Fruit fly (Drosophila melanogaster) whole organism, wandering third instar larva: ENCODE results near the gene Jon74E.
A peak's percentile ranks its signal among the peaks of the same experiment; 100 is the strongest.

Experiments
- Abd-B ChIP-seq: fragments of >200 bp; optimal IDR thresholded peaks from 2 replicates; lab custom pipeline; 2017; ENCODE audit warnings: missing biosample characterization, missing genetic modification characterization
- CG32264 ChIP-seq: fragments of 200-800 bp; sonication (Bioruptor generic); optimal IDR thresholded peaks from 2 replicates; lab custom pipeline; 2016; ENCODE audit warnings: missing biosample characterization, missing genetic modification characterization
- CG9705 ChIP-seq: fragments of 200-800 bp; sonication (Bioruptor generic); optimal IDR thresholded peaks from 2 replicates; lab custom pipeline; 2018; ENCODE audit warnings: missing biosample characterization, mild to moderate bottlenecking, missing genetic modification characterization
- CrebA ChIP-seq: fragments of 200-800 bp; sonication (Bioruptor generic); optimal IDR thresholded peaks from 2 replicates; lab custom pipeline; 2016; ENCODE audit warnings: missing biosample characterization, mild to moderate bottlenecking, missing genetic modification characterization, borderline replicate concordance
- Dfd ChIP-seq: fragments of >200 bp; optimal IDR thresholded peaks from 2 replicates; lab custom pipeline; 2017; ENCODE audit warnings: missing biosample characterization, missing genetic modification characterization
- Dif ChIP-seq: fragments of 200-275, 200-300 bp; sonication (Bioruptor generic); optimal IDR thresholded peaks from 2 replicates; lab custom pipeline; 2018; ENCODE audit warnings: missing biosample characterization, missing genetic modification characterization; ENCODE audit not compliant: partially characterized antibody
- GATAd ChIP-seq: sonication (Bioruptor generic); optimal IDR thresholded peaks from 2 replicates; lab custom pipeline; 2016; ENCODE audit warnings: missing biosample characterization, missing genetic modification characterization
- HLH106 ChIP-seq: fragments of 200-800 bp; optimal IDR thresholded peaks from 3 replicates; lab custom pipeline; 2019; ENCODE audit warnings: missing biosample characterization, mild to moderate bottlenecking, missing genetic modification characterization, moderate library complexity
- Hnf4 ChIP-seq: fragments of 200-800 bp; sonication (Bioruptor generic); optimal IDR thresholded peaks from 2 replicates; lab custom pipeline; 2016; ENCODE audit warnings: missing biosample characterization, mild to moderate bottlenecking, missing genetic modification characterization
- Hr78 ChIP-seq: fragments of >200 bp; optimal IDR thresholded peaks from 2 replicates; lab custom pipeline; 2017; ENCODE audit warnings: missing biosample characterization, missing genetic modification characterization
- Hr83 ChIP-seq: fragments of 200-300 bp; sonication (Bioruptor generic); optimal IDR thresholded peaks from 2 replicates; lab custom pipeline; 2016; ENCODE audit warnings: missing biosample characterization, mild to moderate bottlenecking, missing genetic modification characterization, moderate library complexity; ENCODE audit not compliant: poor library complexity, severe bottlenecking
- Jra ChIP-seq: sonication (Bioruptor generic); optimal IDR thresholded peaks from 2 replicates; lab custom pipeline; 2016; ENCODE audit warnings: missing biosample characterization, missing genetic modification characterization
- Mio ChIP-seq: sonication (Bioruptor generic); optimal IDR thresholded peaks from 2 replicates; lab custom pipeline; 2016; ENCODE audit warnings: missing biosample characterization, missing genetic modification characterization
- Myc ChIP-seq: fragments of >200 bp; optimal IDR thresholded peaks from 2 replicates; lab custom pipeline; 2017
- N ChIP-seq: fragments of >200 bp; optimal IDR thresholded peaks from 2 replicates; lab custom pipeline; 2018; ENCODE audit warnings: missing biosample characterization, missing external identifiers, missing genetic modification characterization
- OdsH ChIP-seq: fragments of 200-800 bp; sonication (Bioruptor generic); optimal IDR thresholded peaks from 2 replicates; lab custom pipeline; 2016; ENCODE audit warnings: missing biosample characterization, mild to moderate bottlenecking, missing genetic modification characterization
- Rel ChIP-seq, 2 experiments: fragments of 200-800 bp; sonication (Bioruptor generic) in 1 of 2; optimal IDR thresholded peaks; 2 replicates in 1 of 2; 3 replicates in 1 of 2; lab custom pipeline; 2016 to 2019; ENCODE audit warnings: mild to moderate bottlenecking in 2 of 2, missing biosample characterization in 2 of 2, missing genetic modification characterization in 2 of 2, moderate library complexity in 1 of 2
- Sp1 ChIP-seq: fragments of 200-800 bp; sonication (Bioruptor generic); optimal IDR thresholded peaks from 3 replicates; lab custom pipeline; 2019; ENCODE audit warnings: missing biosample characterization, mild to moderate bottlenecking, missing genetic modification characterization, moderate library complexity
- Vsx2 ChIP-seq: fragments of 200-300, 225-300 bp; sonication (Bioruptor generic); optimal IDR thresholded peaks from 2 replicates; lab custom pipeline; 2018; ENCODE audit warnings: missing biosample characterization, missing genetic modification characterization; ENCODE audit not compliant: partially characterized antibody
- br ChIP-seq: fragments of 200-800 bp; sonication (Bioruptor generic); optimal IDR thresholded peaks from 2 replicates; lab custom pipeline; 2016; ENCODE audit warnings: missing biosample characterization, missing genetic modification characterization
- brk ChIP-seq: fragments of 200-800 bp; sonication (Bioruptor generic); optimal IDR thresholded peaks from 2 replicates; lab custom pipeline; 2016; ENCODE audit warnings: missing biosample characterization, mild to moderate bottlenecking, missing genetic modification characterization
- dl ChIP-seq, 2 experiments: fragments of 175-275, 200-275 bp in 1 of 2; fragments of 200-275 bp in 1 of 2; sonication (Bioruptor generic); optimal IDR thresholded peaks; lab custom pipeline; 2018; ENCODE audit warnings: mild to moderate bottlenecking in 2 of 2, missing biosample characterization in 2 of 2, missing genetic modification characterization in 2 of 2, moderate library complexity in 2 of 2; ENCODE audit not compliant: partially characterized antibody in 2 of 2, insufficient read depth in 1 of 2
- dmrt93B ChIP-seq: fragments of 200-800 bp; sonication (Bioruptor generic); optimal IDR thresholded peaks from 2 replicates; lab custom pipeline; 2018; ENCODE audit warnings: missing biosample characterization, mild to moderate bottlenecking, missing genetic modification characterization
- dsf ChIP-seq: sonication (Bioruptor generic); optimal IDR thresholded peaks from 2 replicates; lab custom pipeline; 2016; ENCODE audit warnings: missing biosample characterization, missing genetic modification characterization, borderline replicate concordance
- ey ChIP-seq: fragments of 200-800 bp; sonication (Bioruptor generic); optimal IDR thresholded peaks from 2 replicates; lab custom pipeline; 2016; ENCODE audit warnings: missing biosample characterization, missing genetic modification characterization
- foxo ChIP-seq, 2 experiments: fragments of 200-800 bp; sonication (Bioruptor generic); optimal IDR thresholded peaks; 2 replicates in 1 of 2; 3 replicates in 1 of 2; lab custom pipeline; 2016 to 2017; ENCODE audit warnings: missing biosample characterization in 2 of 2, missing genetic modification characterization in 2 of 2
- fru ChIP-seq: fragments of 200-800 bp; sonication (Bioruptor generic); optimal IDR thresholded peaks from 3 replicates; lab custom pipeline; 2016; ENCODE audit warnings: missing biosample characterization, mild to moderate bottlenecking, missing genetic modification characterization
- h ChIP-seq: fragments of 200-800 bp; sonication (Bioruptor generic); optimal IDR thresholded peaks from 3 replicates; lab custom pipeline; 2016; ENCODE audit warnings: missing biosample characterization, mild to moderate bottlenecking, missing genetic modification characterization
- jim ChIP-seq: fragments of 175-275, 200-325 bp; sonication (Bioruptor generic); optimal IDR thresholded peaks from 2 replicates; lab custom pipeline; 2016; ENCODE audit warnings: missing biosample characterization, mild to moderate bottlenecking, missing genetic modification characterization
- lola ChIP-seq: fragments of >200 bp; optimal IDR thresholded peaks from 2 replicates; lab custom pipeline; 2017; ENCODE audit warnings: missing biosample characterization, missing genetic modification characterization
- pan ChIP-seq: fragments of >200 bp; optimal IDR thresholded peaks from 2 replicates; lab custom pipeline; 2017
- psq ChIP-seq: fragments of 200-800 bp; sonication (Bioruptor generic); optimal IDR thresholded peaks from 3 replicates; lab custom pipeline; 2017; ENCODE audit warnings: missing biosample characterization, mild to moderate bottlenecking, missing genetic modification characterization, moderate library complexity
- rgr ChIP-seq: fragments of 200-800 bp; sonication (Bioruptor generic); optimal IDR thresholded peaks from 3 replicates; lab custom pipeline; 2016; ENCODE audit warnings: missing biosample characterization, mild to moderate bottlenecking, missing genetic modification characterization
- sage ChIP-seq: fragments of 200-800 bp; sonication (Bioruptor generic); optimal IDR thresholded peaks from 2 replicates; lab custom pipeline; 2016; ENCODE audit warnings: missing biosample characterization, mild to moderate bottlenecking, missing genetic modification characterization
- sv ChIP-seq: fragments of 200-800 bp; sonication (Bioruptor generic); optimal IDR thresholded peaks from 3 replicates; lab custom pipeline; 2016; ENCODE audit warnings: missing biosample characterization, missing genetic modification characterization
- tai ChIP-seq: sonication (Bioruptor generic); optimal IDR thresholded peaks from 2 replicates; lab custom pipeline; 2016; ENCODE audit warnings: missing biosample characterization, missing genetic modification characterization
- usp ChIP-seq: fragments of >200 bp; optimal IDR thresholded peaks from 2 replicates; lab custom pipeline; 2017; ENCODE audit warnings: missing biosample characterization, missing genetic modification characterization
- woc ChIP-seq: sonication (Bioruptor generic); optimal IDR thresholded peaks from 2 replicates; lab custom pipeline; 2016; ENCODE audit warnings: missing biosample characterization, mild to moderate bottlenecking, missing genetic modification characterization

Jon74E gene

DNA sequence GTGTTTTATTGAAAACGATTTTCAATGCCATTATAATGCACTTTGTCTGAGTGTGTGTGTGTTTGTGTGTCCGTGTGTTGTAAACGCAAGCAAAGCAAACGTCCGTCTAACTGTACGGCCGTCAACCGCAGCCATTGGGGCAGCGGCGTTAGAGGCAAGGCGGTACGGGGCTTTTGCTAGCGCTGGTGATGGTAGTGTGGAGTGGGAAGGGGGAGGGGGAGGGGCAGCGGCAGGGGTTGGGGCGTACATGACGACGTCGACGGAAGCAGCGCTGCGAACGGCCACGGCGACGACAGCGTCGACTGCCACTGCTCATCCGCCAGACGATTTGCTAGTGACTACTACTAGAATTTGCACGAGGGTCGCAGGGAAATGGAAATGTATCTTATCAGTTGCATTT lies 35.8 kb upstream of the Jon74E start:
- TF ChIP-seq foxo (GFP tag; optimal IDR thresholded peaks at IDR 0.05; lab: Kevin White, UChicago) (no peak), Sp1 (no peak), dl (GFP tag; optimal IDR thresholded peaks at IDR 0.05; lab: Kevin White, UChicago; ENCODE audit: insufficient read depth in 1 of 2, partially characterized antibody in 2 of 2) (no peak), Rel (GFP tag; optimal IDR thresholded peaks at IDR 0.05; lab: Kevin White, UChicago) (no peak), Rel (tag; optimal IDR thresholded peaks at IDR 0.05; lab: Kevin White, UChicago) (peak; percentile 80), rgr (GFP tag; lab: Kevin White, UChicago) (no peak), lola (GFP tag; lab: Kevin White, UChicago) (no peak), Dfd (peak; percentile 4)

DNA sequence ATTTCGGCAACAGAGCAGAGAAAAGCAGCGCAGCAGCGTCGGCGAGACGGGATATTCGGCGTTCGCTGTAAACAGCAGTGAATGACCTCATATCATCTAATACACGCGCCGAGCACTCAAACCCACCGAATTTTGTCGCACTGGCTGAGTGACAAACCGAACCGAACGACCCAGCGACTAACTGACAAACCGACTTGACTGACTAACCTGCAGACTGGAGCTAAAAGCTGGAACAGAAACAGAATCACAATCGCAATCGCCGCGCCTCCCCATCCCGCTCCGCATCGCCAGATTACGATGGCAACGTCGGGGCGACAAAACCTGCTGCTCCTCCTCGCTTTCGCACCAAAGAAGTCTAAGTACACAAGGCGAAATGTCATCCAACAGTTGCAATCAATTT lies 30.7 kb upstream of the Jon74E start:
- TF ChIP-seq h (GFP tag; lab: Kevin White, UChicago) (peak; percentile 62), tai (peak; percentile 36), ey (peak; percentile 26), HLH106 (tag; lab: Kevin White, UChicago) (peak; percentile 38), Mio (GFP tag; lab: Kevin White, UChicago) (no peak), dl (GFP tag; optimal IDR thresholded peaks at IDR 0.05; lab: Kevin White, UChicago; ENCODE audit: insufficient read depth in 1 of 2, partially characterized antibody in 2 of 2) (no peak), Sp1 (peak; percentile 11), fru (GFP tag; lab: Kevin White, UChicago) (no peak), Dif (GFP tag; lab: Kevin White, UChicago) (peak; percentile 42), brk (no peak), CG9705 (GFP tag; lab: Kevin White, UChicago) (peak; percentile 11), woc (GFP tag; lab: Kevin White, UChicago) (no peak), sv (GFP tag; lab: Kevin White, UChicago) (no peak), Rel (GFP tag; optimal IDR thresholded peaks at IDR 0.05; lab: Kevin White, UChicago) (no peak), Rel (tag; optimal IDR thresholded peaks at IDR 0.05; lab: Kevin White, UChicago) (peak; percentile 73), Hr78 (GFP tag; lab: Kevin White, UChicago) (no peak), Vsx2 (GFP tag; lab: Kevin White, UChicago) (peak; percentile 73), Jra (no peak), CrebA (GFP tag; lab: Kevin White, UChicago) (no peak), CG32264 (GFP tag; lab: Kevin White, UChicago) (no peak), psq (GFP tag; lab: Kevin White, UChicago) (peak; percentile 17)

DNA sequence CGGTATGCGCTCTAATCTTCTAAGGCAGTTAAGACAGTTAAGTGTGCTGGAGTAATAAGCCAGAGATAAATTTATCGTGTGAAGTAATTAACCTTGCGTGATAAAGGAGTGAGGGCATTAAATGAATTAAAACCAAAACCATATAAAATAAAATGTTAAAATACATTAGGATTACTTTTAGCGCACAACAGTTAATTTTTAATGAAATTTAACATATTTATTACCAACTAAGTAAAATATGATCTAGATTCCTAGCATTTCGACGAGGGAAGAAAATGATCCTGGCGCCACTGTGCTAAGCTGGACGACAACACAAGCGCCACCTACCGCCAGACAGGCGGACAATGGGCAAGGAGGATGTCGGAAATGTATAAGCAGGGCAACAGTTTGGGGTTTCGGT lies 30.2 kb upstream of the Jon74E start:
- TF ChIP-seq Hr78 (GFP tag; lab: Kevin White, UChicago), result no peak
- no peak for TF ChIP-seq CrebA (GFP tag; lab: Kevin White, UChicago)
- TF ChIP-seq Rel (GFP tag; optimal IDR thresholded peaks at IDR 0.05; lab: Kevin White, UChicago), result no peak
- TF ChIP-seq Rel (tag; optimal IDR thresholded peaks at IDR 0.05; lab: Kevin White, UChicago), result no peak
- TF ChIP-seq tai, result peak; percentile 31
- TF ChIP-seq Vsx2 (GFP tag; lab: Kevin White, UChicago), result no peak
- peak; percentile 42 for TF ChIP-seq Sp1
- no peak for TF ChIP-seq N (GFP tag; lab: Kevin White, UChicago)
- peak; percentile 49 for TF ChIP-seq h (GFP tag; lab: Kevin White, UChicago)
- TF ChIP-seq Hr83 (GFP tag; lab: Kevin White, UChicago), result peak; percentile 15
- TF ChIP-seq brk, result peak; percentile 30
- TF ChIP-seq rgr (GFP tag; lab: Kevin White, UChicago), result peak; percentile 47
- no peak for TF ChIP-seq dl (GFP tag; optimal IDR thresholded peaks at IDR 0.05; lab: Kevin White, UChicago; ENCODE audit: insufficient read depth in 1 of 2, partially characterized antibody in 2 of 2)
- TF ChIP-seq Hnf4 (GFP tag; lab: Kevin White, UChicago), result no peak
- no peak for TF ChIP-seq jim (GFP tag; lab: Kevin White, UChicago)
- no peak for TF ChIP-seq psq (GFP tag; lab: Kevin White, UChicago)
- peak; percentile 55 for TF ChIP-seq ey
- no peak for TF ChIP-seq Myc
- peak; percentile 57 for TF ChIP-seq fru (GFP tag; lab: Kevin White, UChicago)
- peak; percentile 25 for TF ChIP-seq br
- TF ChIP-seq Mio (GFP tag; lab: Kevin White, UChicago), result peak; percentile 17
- TF ChIP-seq CG32264 (GFP tag; lab: Kevin White, UChicago), result no peak
- TF ChIP-seq Jra, result no peak
- no peak for TF ChIP-seq Abd-B (GFP tag; lab: Kevin White, UChicago)
- TF ChIP-seq usp (GFP tag; lab: Kevin White, UChicago), result no peak
- no peak for TF ChIP-seq lola (GFP tag; lab: Kevin White, UChicago)
- peak; percentile 54 for TF ChIP-seq HLH106 (tag; lab: Kevin White, UChicago)
- peak; percentile 44 for TF ChIP-seq dmrt93B (GFP tag; lab: Kevin White, UChicago)
- no peak for TF ChIP-seq pan
- peak; percentile 15 for TF ChIP-seq sage (GFP tag; lab: Kevin White, UChicago)
- TF ChIP-seq Dfd, result no peak
- no peak for TF ChIP-seq CG9705 (GFP tag; lab: Kevin White, UChicago)
- no peak for TF ChIP-seq woc (GFP tag; lab: Kevin White, UChicago)
- TF ChIP-seq sv (GFP tag; lab: Kevin White, UChicago), result no peak
- peak in 1 of 2 experiments; percentile 59 for TF ChIP-seq foxo (GFP tag; optimal IDR thresholded peaks at IDR 0.05; lab: Kevin White, UChicago)
- TF ChIP-seq dsf (GFP tag; lab: Kevin White, UChicago), result no peak
- no peak for TF ChIP-seq Dif (GFP tag; lab: Kevin White, UChicago)
- TF ChIP-seq OdsH (GFP tag; lab: Kevin White, UChicago), result peak; percentile 44
- TF ChIP-seq GATAd (GFP tag; lab: Kevin White, UChicago), result no peak
